Worm (Caenorhabditis elegans) whole organism, L4/young adult: ENCODE measurements around the gene F46B3.15.

Source experiments
- dao-5 ChIP-seq: sonication (generic microtip); optimal IDR thresholded peaks from 2 replicates; lab custom pipeline; 2016; ENCODE audit warnings: missing genotype, missing genetic modification characterization, moderate library complexity, missing compliant biosample characterization
- him-1 ChIP-seq: sonication (generic microtip); optimal IDR thresholded peaks from 2 replicates; lab custom pipeline; 2016; ENCODE audit warnings: missing genotype, missing genetic modification reagents, missing genetic modification characterization, missing compliant biosample characterization

ce11 chrV:20618632-20619031, 14.9 kb downstream of the F46B3.15 start, which contains the start of gene F46B3.7:
- no peak for TF ChIP-seq dao-5 (tag; lab: Kevin White, UChicago)
- no peak for TF ChIP-seq him-1 (tag; lab: Kevin White, UChicago)
